Worm (Caenorhabditis elegans): ENCODE data around the gene pqn-13.

pqn-13 gene

DNA sequence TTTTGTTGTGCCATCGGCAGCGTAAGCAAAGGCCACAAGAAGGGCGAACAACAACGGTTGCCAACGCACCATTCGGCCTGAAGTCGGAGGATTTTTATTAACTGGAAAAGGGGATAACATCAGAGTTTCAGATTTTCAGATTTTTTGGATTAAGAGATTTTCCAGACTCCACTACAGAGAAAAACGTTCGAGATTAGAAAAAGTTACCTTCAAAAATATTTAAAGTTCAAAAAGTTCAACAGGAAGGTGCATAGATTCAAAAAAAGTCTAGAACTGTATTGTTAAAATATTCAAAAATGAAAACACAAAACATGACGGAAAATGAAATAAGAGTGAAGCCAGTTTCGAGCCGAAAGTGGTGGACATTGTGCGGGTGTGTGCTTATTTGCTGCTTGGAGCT, at the start of gene pqn-13:
TSS of gene pqn-13 (minus strand) at position 101 of the 400 bp plus-strand sequence.
- TF ChIP-seq unc-62 (GFP tag; optimal IDR thresholded peaks at IDR 0.05), result no peak
- TF ChIP-seq tbx-8 (GFP tag; optimal IDR thresholded peaks at IDR 0.05), result no peak
- no peak for TF ChIP-seq nhr-76 (tag; optimal IDR thresholded peaks at IDR 0.05)
- no peak for TF ChIP-seq sptf-1 (tag; optimal IDR thresholded peaks at IDR 0.05)
- no peak for TF ChIP-seq ztf-11 (tag; optimal IDR thresholded peaks at IDR 0.05)
- TF ChIP-seq ces-1 (GFP tag; optimal IDR thresholded peaks at IDR 0.05), result no peak
- no peak for TF ChIP-seq nhr-2 (tag; optimal IDR thresholded peaks at IDR 0.05)

- TF ChIP-seq drap-1 (GFP tag; optimal IDR thresholded peaks at IDR 0.05), result no peak
Measured at ce11 chrV:5724395-5724794, 48.5 kb upstream of the pqn-13 start.

ce11 chrV:5722093-5722492, 46.2 kb upstream of the pqn-13 start:
- no peak for TF ChIP-seq mep-1 (tag; optimal IDR thresholded peaks at IDR 0.05)
- no peak for TF ChIP-seq lin-13 (tag; optimal IDR thresholded peaks at IDR 0.05)
- TF ChIP-seq elt-3 (tag; optimal IDR thresholded peaks at IDR 0.05), result no peak
- no peak for TF ChIP-seq ceh-83 (GFP tag; optimal IDR thresholded peaks at IDR 0.05)

- no peak for TF ChIP-seq bed-3 (GFP tag; optimal IDR thresholded peaks at IDR 0.05)
- TF ChIP-seq snpc-4 (tag; optimal IDR thresholded peaks at IDR 0.05), result no peak
- TF ChIP-seq M03D4.4 (tag; optimal IDR thresholded peaks at IDR 0.05), result no peak
Measured at ce11 chrV:5717237-5717935, 41.5 kb upstream of the pqn-13 start, which contains the start of gene rga-3. Gene rga-3 (plus strand): TSS chrV:5717885.

DNA sequence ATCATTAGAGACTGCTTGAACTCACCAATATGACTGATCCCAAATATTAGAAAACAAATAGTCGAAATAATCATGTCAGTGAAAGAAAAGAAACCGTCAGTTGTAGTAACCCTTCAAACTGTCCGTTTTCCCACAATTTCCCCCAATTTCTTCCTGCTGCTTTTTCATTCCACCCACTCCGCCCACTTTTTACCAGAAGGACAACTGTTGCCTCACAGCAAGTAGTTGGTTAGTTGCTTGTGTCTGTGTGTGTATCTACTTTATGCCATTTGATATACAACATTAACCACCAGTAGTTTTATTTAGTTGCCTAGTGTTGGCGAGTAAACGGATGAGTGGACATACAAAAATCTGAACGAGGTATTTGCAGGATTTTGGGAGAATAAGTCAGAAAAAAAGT, 40.6 kb upstream of the pqn-13 start, which contains the start of gene K09H11.9:
TSS of gene K09H11.9 (minus strand) at position 101 of the 400 bp plus-strand sequence.
- no peak for TF ChIP-seq mab-5 (tag; optimal IDR thresholded peaks at IDR 0.05)
- no peak for TF ChIP-seq ceh-83 (GFP tag; optimal IDR thresholded peaks at IDR 0.05)
- no peak for TF ChIP-seq nhr-28 (tag; optimal IDR thresholded peaks at IDR 0.05)
- no peak for TF ChIP-seq bed-3 (GFP tag; optimal IDR thresholded peaks at IDR 0.05)
- TF ChIP-seq elt-3 (tag; optimal IDR thresholded peaks at IDR 0.05), result no peak
- TF ChIP-seq pha-4 (tag; optimal IDR thresholded peaks at IDR 0.05), result no peak
- no peak for TF ChIP-seq unc-62 (GFP tag; optimal IDR thresholded peaks at IDR 0.05)
- TF ChIP-seq nhr-237 (tag; optimal IDR thresholded peaks at IDR 0.05), result no peak

ce11 chrV:5713510-5713909, 37.6 kb upstream of the pqn-13 start:
- TF ChIP-seq ceh-39 (tag; optimal IDR thresholded peaks at IDR 0.05) (no peak), lsy-2 (tag; optimal IDR thresholded peaks at IDR 0.05) (no peak), bed-3 (GFP tag; optimal IDR thresholded peaks at IDR 0.05) (no peak), elt-3 (tag; optimal IDR thresholded peaks at IDR 0.05) (no peak), elt-1 (tag; optimal IDR thresholded peaks at IDR 0.05; ENCODE audit: borderline replicate concordance, insufficient read depth) (no peak), nhr-2 (tag; optimal IDR thresholded peaks at IDR 0.05) (no peak), mls-2 (tag; optimal IDR thresholded peaks at IDR 0.05) (no peak)

ce11 chrV:5712652-5713051, 36.7 kb upstream of the pqn-13 start, which contains the start of gene gcst-1:
Gene gcst-1 (plus strand): TSS chrV:5712928.
- TF ChIP-seq nhr-12 (tag; optimal IDR thresholded peaks at IDR 0.05) (no peak), zip-8 (tag; optimal IDR thresholded peaks at IDR 0.05) (no peak), nhr-2 (tag; optimal IDR thresholded peaks at IDR 0.05) (no peak), drap-1 (GFP tag; optimal IDR thresholded peaks at IDR 0.05) (no peak), nhr-237 (tag; optimal IDR thresholded peaks at IDR 0.05) (no peak), sptf-1 (tag; optimal IDR thresholded peaks at IDR 0.05) (no peak), ceh-43 (GFP tag; optimal IDR thresholded peaks at IDR 0.05) (no peak), cnd-1 (tag; optimal IDR thresholded peaks at IDR 0.05) (no peak), flh-1 (GFP tag; optimal IDR thresholded peaks at IDR 0.05) (no peak), ceh-39 (tag; optimal IDR thresholded peaks at IDR 0.05) (no peak), unc-39 (tag; optimal IDR thresholded peaks at IDR 0.05) (no peak), ztf-11 (tag; optimal IDR thresholded peaks at IDR 0.05) (no peak), pha-4 (tag; optimal IDR thresholded peaks at IDR 0.05) (no peak), snpc-4 (tag; optimal IDR thresholded peaks at IDR 0.05) (no peak), mls-2 (tag; optimal IDR thresholded peaks at IDR 0.05) (no peak), blmp-1 (tag; optimal IDR thresholded peaks at IDR 0.05) (no peak)

Measured in whole organism, mixed stage, embryonic.